Worm (Caenorhabditis elegans): Measurements from ENCODE around the gene argk-1.

ce11 chrV:16121451-16121850 lies 17.8 kb downstream of the argk-1 start:
- TF ChIP-seq B0310.2 (tag; optimal IDR thresholded peaks at IDR 0.05) (no peak), F13C5.2 (tag; optimal IDR thresholded peaks at IDR 0.05) (no peak), ama-1 (optimal IDR thresholded peaks at IDR 0.05) (no peak), flt-1 (GFP tag; IDR thresholded peaks at IDR 0.05) (no peak), tbx-11 (GFP tag; IDR thresholded peaks at IDR 0.05) (no peak), tra-4 (tag; optimal IDR thresholded peaks at IDR 0.05) (no peak)
